Worm (Caenorhabditis elegans): ENCODE results near the gene C16D9.3.

- TF ChIP-seq madf-9 (GFP tag; conservative IDR thresholded peaks at IDR 0.05), result no peak
- TF ChIP-seq lsy-2 (tag; optimal IDR thresholded peaks at IDR 0.05), result no peak
- no peak for TF ChIP-seq snpc-4 (tag; optimal IDR thresholded peaks at IDR 0.05)
- TF ChIP-seq zag-1 (tag; optimal IDR thresholded peaks at IDR 0.05), result no peak
- TF ChIP-seq attf-4 (tag; optimal IDR thresholded peaks at IDR 0.05), result no peak
- TF ChIP-seq hlh-30 (tag; optimal IDR thresholded peaks at IDR 0.05; ENCODE audit: insufficient read depth), result no peak
- TF ChIP-seq nhr-76 (tag; optimal IDR thresholded peaks at IDR 0.05), result no peak
- no peak for TF ChIP-seq ceh-32 (tag; optimal IDR thresholded peaks at IDR 0.05; ENCODE audit: poor library complexity)
- TF ChIP-seq Y5F2A.4 (GFP tag; optimal IDR thresholded peaks at IDR 0.05), result no peak
- TF ChIP-seq mep-1 (tag; optimal IDR thresholded peaks at IDR 0.05), result no peak
- no peak for TF ChIP-seq nhr-6 (tag; optimal IDR thresholded peaks at IDR 0.05)
- TF ChIP-seq hlh-11 (tag; optimal IDR thresholded peaks at IDR 0.05), result no peak
- no peak for TF ChIP-seq tra-1 (GFP tag; IDR thresholded peaks at IDR 0.05)
- no peak for TF ChIP-seq nhr-10 (tag; optimal IDR thresholded peaks at IDR 0.05)
Measured at ce11 chrV:8266232-8266631, 26.4 kb upstream of the C16D9.3 start, which contains the start of gene F21F8.5.

All from whole organism, L4 larva.